Fruit fly (Drosophila melanogaster) whole organism, embryonic: ENCODE results near the gene Mco4.
A peak's percentile ranks its signal among the peaks of the same experiment; 100 is the strongest.

Source experiments
- Abd-B ChIP-seq: fragments of 200-800 bp; sonication (Bioruptor generic); optimal IDR thresholded peaks from 2 replicates; lab custom pipeline; 2018; ENCODE audit warnings: missing biosample characterization, mild to moderate bottlenecking, missing genetic modification characterization, moderate library complexity
- Awh ChIP-seq: fragments of 200-800 bp; sonication (Bioruptor generic); IDR thresholded peaks from 2 replicates; pipeline ENCODE4, ENCODE4 v1.3.6; 2022; ENCODE audit warnings: missing biosample characterization, missing genetic modification characterization
- B-H1 ChIP-seq: fragments of 200-800 bp; sonication (Bioruptor generic); IDR thresholded peaks from 3 replicates; pipeline ENCODE4 v1.3.6; 2022; ENCODE audit warnings: missing biosample characterization, missing genetic modification characterization
- CG10366 ChIP-seq: fragments of 200-800 bp; sonication (Bioruptor generic); IDR thresholded peaks from 2 replicates; pipeline ENCODE4 v1.3.6; 2022; ENCODE audit warnings: missing biosample characterization, missing genetic modification characterization
- CG10959 ChIP-seq: fragments of 200-800 bp; sonication (Bioruptor generic); IDR thresholded peaks from 2 replicates; pipeline ENCODE4 v1.3.6; 2022; ENCODE audit warnings: missing biosample characterization, missing genetic modification characterization
- CG11093 ChIP-seq: fragments of 200-800 bp; sonication (Bioruptor generic); IDR thresholded peaks from 3 replicates; pipeline ENCODE4 v1.3.6; 2022; ENCODE audit warnings: missing biosample characterization, missing genetic modification characterization
- CG11560 ChIP-seq: fragments of 200-800 bp; sonication (Bioruptor generic); IDR thresholded peaks from 3 replicates; pipeline ENCODE4 v1.3.6; 2022; ENCODE audit warnings: missing biosample characterization, missing genetic modification characterization
- CG12219 ChIP-seq: fragments of 200-800 bp; sonication (Bioruptor generic); optimal IDR thresholded peaks from 3 replicates; lab custom pipeline; 2018; ENCODE audit warnings: missing biosample characterization, mild to moderate bottlenecking, missing genetic modification characterization
- CG12659 ChIP-seq: fragments of 200-800 bp; sonication (Bioruptor generic); optimal IDR thresholded peaks from 3 replicates; lab custom pipeline; 2017; ENCODE audit warnings: mild to moderate bottlenecking, missing biosample characterization, missing genetic modification reagents, missing genetic modification characterization
- CG13775 ChIP-seq: fragments of 200-800 bp; sonication (Bioruptor generic); optimal IDR thresholded peaks from 3 replicates; lab custom pipeline; 2017; ENCODE audit warnings: missing biosample characterization, mild to moderate bottlenecking, missing genetic modification characterization
- CG14050 ChIP-seq: fragments of 200-800 bp; sonication (Bioruptor generic); IDR thresholded peaks from 3 replicates; pipeline ENCODE4 v1.3.6; 2022; ENCODE audit warnings: missing biosample characterization, missing genetic modification characterization
- CG16815 ChIP-seq: fragments of 200-800 bp; sonication (Bioruptor generic); optimal IDR thresholded peaks from 3 replicates; lab custom pipeline; 2017; ENCODE audit warnings: missing biosample characterization, mild to moderate bottlenecking, missing genetic modification characterization
- CG16863 ChIP-seq: fragments of 200-800 bp; sonication (Bioruptor generic); optimal IDR thresholded peaks from 3 replicates; lab custom pipeline; 2016; ENCODE audit warnings: missing biosample characterization, missing genetic modification characterization
- CG17612 ChIP-seq: fragments of 200-800 bp; sonication (Bioruptor generic); IDR thresholded peaks from 2 replicates; pipeline ENCODE4 v1.3.6; 2022; ENCODE audit warnings: missing biosample characterization, missing genetic modification characterization
- CG31441 ChIP-seq: fragments of 200-800 bp; sonication (Bioruptor generic); IDR thresholded peaks from 2 replicates; pipeline ENCODE4 v1.3.6; 2022; ENCODE audit warnings: missing biosample characterization, missing genetic modification characterization
- CG32532 ChIP-seq: fragments of 200-800 bp; sonication (Bioruptor generic); IDR thresholded peaks from 2 replicates; pipeline ENCODE4 v1.3.6; 2022; ENCODE audit warnings: missing biosample characterization, missing genetic modification characterization
- CG3726 ChIP-seq: fragments of 200-800 bp; sonication (Bioruptor generic); IDR thresholded peaks from 3 replicates; pipeline ENCODE4, ENCODE4 v1.3.6; 2022; ENCODE audit warnings: missing biosample characterization, missing genetic modification characterization
- CG4617 ChIP-seq: fragments of 200-800 bp; sonication (Bioruptor generic); optimal IDR thresholded peaks from 3 replicates; lab custom pipeline; 2016; ENCODE audit warnings: missing biosample characterization, missing genetic modification characterization, borderline replicate concordance
- CG5953 ChIP-seq: fragments of 200-800 bp; sonication (Bioruptor generic); IDR thresholded peaks from 2 replicates; pipeline ENCODE4 v1.3.6; 2022; ENCODE audit warnings: missing biosample characterization, missing genetic modification characterization
- CG6654 ChIP-seq: fragments of 200-800 bp; sonication (Bioruptor generic); optimal IDR thresholded peaks from 2 replicates; lab custom pipeline; 2017; ENCODE audit warnings: missing biosample characterization, mild to moderate bottlenecking, missing genetic modification characterization
- CG6854 ChIP-seq: fragments of 200-800 bp; sonication (Bioruptor generic); optimal IDR thresholded peaks from 3 replicates; lab custom pipeline; 2017; ENCODE audit warnings: missing biosample characterization, mild to moderate bottlenecking, missing genetic modification characterization
- CG7271 ChIP-seq: fragments of 200-800 bp; sonication (Bioruptor generic); optimal IDR thresholded peaks from 2 replicates; lab custom pipeline; 2018; ENCODE audit warnings: missing biosample characterization, mild to moderate bottlenecking, missing genetic modification characterization, moderate library complexity
- CG7372 ChIP-seq: fragments of 200-800 bp; sonication (Bioruptor generic); IDR thresholded peaks from 2 replicates; pipeline ENCODE4 v1.3.6; 2022; ENCODE audit warnings: missing biosample characterization, missing genetic modification characterization
- CG8281 ChIP-seq: fragments of 200-800 bp; sonication (Bioruptor generic); optimal IDR thresholded peaks from 2 replicates; lab custom pipeline; 2018; ENCODE audit warnings: missing biosample characterization, mild to moderate bottlenecking, missing genetic modification characterization, moderate library complexity
- CG8388 ChIP-seq: fragments of 200-800 bp; sonication (Bioruptor generic); optimal IDR thresholded peaks from 2 replicates; lab custom pipeline; 2019; ENCODE audit warnings: missing biosample characterization, mild to moderate bottlenecking, missing genetic modification characterization, moderate library complexity
- CG8765 ChIP-seq: fragments of 200-800 bp; sonication (Bioruptor generic); IDR thresholded peaks from 2 replicates; pipeline ENCODE4 v1.3.6; 2022; ENCODE audit warnings: missing biosample characterization, missing genetic modification characterization
- CG9215 ChIP-seq: fragments of 200-800 bp; sonication (Bioruptor generic); IDR thresholded peaks from 2 replicates; pipeline ENCODE4 v1.3.6; 2022; ENCODE audit warnings: missing biosample characterization, missing genetic modification characterization
- CTCF ChIP-seq: fragments of 200-800 bp; sonication (Bioruptor generic); optimal IDR thresholded peaks from 2 replicates; lab custom pipeline; 2017; ENCODE audit warnings: missing biosample characterization, mild to moderate bottlenecking, missing genetic modification characterization, moderate library complexity
- Drgx ChIP-seq: fragments of 200-800 bp; sonication (Bioruptor generic); IDR thresholded peaks from 2 replicates; pipeline ENCODE4 v1.3.6; 2022; ENCODE audit warnings: missing biosample characterization, missing genetic modification characterization
- E2f1 ChIP-seq: fragments of 200-800 bp; sonication (Bioruptor generic); IDR thresholded peaks from 2 replicates; pipeline ENCODE4 v1.3.6; 2022; ENCODE audit warnings: missing biosample characterization, missing genetic modification characterization
- E2f2 ChIP-seq: fragments of 200-800 bp; sonication (Bioruptor generic); IDR thresholded peaks from 2 replicates; pipeline ENCODE4 v1.3.6; 2022; ENCODE audit warnings: missing biosample characterization, missing genetic modification characterization
- H15 ChIP-seq: fragments of 200-800 bp; sonication (Bioruptor generic); IDR thresholded peaks from 3 replicates; pipeline ENCODE4 v1.3.6; 2022; ENCODE audit warnings: missing biosample characterization, missing genetic modification characterization
- Myb ChIP-seq: fragments of 200-800 bp; sonication (Bioruptor generic); optimal IDR thresholded peaks from 2 replicates; lab custom pipeline; 2016; ENCODE audit warnings: missing biosample characterization, missing genetic modification characterization
- Nf-YA ChIP-seq: fragments of 200-800 bp; sonication (Bioruptor generic); IDR thresholded peaks from 2 replicates; pipeline ENCODE4 v1.3.6; 2022; ENCODE audit warnings: missing biosample characterization, missing genetic modification characterization
- Nf-YB ChIP-seq: fragments of 200-800 bp; sonication (Bioruptor generic); optimal IDR thresholded peaks from 3 replicates; lab custom pipeline; 2019; ENCODE audit warnings: missing biosample characterization, mild to moderate bottlenecking, missing genetic modification characterization, moderate library complexity
- Optix ChIP-seq: fragments of 200-800 bp; sonication (Bioruptor generic); IDR thresholded peaks from 3 replicates; pipeline ENCODE4 v1.3.6; 2022; ENCODE audit warnings: missing biosample characterization, missing genetic modification characterization
- Stat92E ChIP-seq, 3 experiments: fragments of >200 bp in 2 of 3; fragments of 200-800 bp in 1 of 3; sonication (Bioruptor generic) in 1 of 3; optimal IDR thresholded peaks; 2 replicates each; lab custom pipeline; 2017 to 2019; ENCODE audit warnings: missing biosample characterization in 3 of 3, missing genetic modification characterization in 3 of 3, mild to moderate bottlenecking in 1 of 3, moderate library complexity in 1 of 3
- ato ChIP-seq: fragments of 200-800 bp; sonication (Bioruptor generic); IDR thresholded peaks from 2 replicates; pipeline ENCODE4 v1.3.6; 2022; ENCODE audit warnings: missing biosample characterization, missing genetic modification characterization; ENCODE audit not compliant: partially characterized antibody
- br ChIP-seq: fragments of >200 bp; optimal IDR thresholded peaks from 2 replicates; lab custom pipeline; 2017
- dan ChIP-seq: fragments of 200-800 bp; sonication (Bioruptor generic); IDR thresholded peaks from 2 replicates; pipeline ENCODE4 v1.3.6; 2022; ENCODE audit warnings: missing biosample characterization, missing genetic modification characterization
- emc ChIP-seq: fragments of 200-800 bp; sonication (Bioruptor generic); optimal IDR thresholded peaks from 2 replicates; lab custom pipeline; 2016; ENCODE audit warnings: missing biosample characterization, missing genetic modification characterization
- gce ChIP-seq: fragments of 200-800 bp; sonication (Bioruptor generic); IDR thresholded peaks from 3 replicates; pipeline ENCODE4 v1.3.6; 2022; ENCODE audit warnings: missing biosample characterization, missing genetic modification characterization
- gem ChIP-seq: fragments of 200-800 bp; sonication (Bioruptor generic); optimal IDR thresholded peaks from 2 replicates; lab custom pipeline; 2019; ENCODE audit warnings: missing biosample characterization, mild to moderate bottlenecking, missing genetic modification characterization, moderate library complexity
- gsb-n ChIP-seq: fragments of 200-800 bp; sonication (Bioruptor generic); optimal IDR thresholded peaks from 3 replicates; lab custom pipeline; 2018; ENCODE audit warnings: missing biosample characterization, mild to moderate bottlenecking, missing genetic modification characterization
- hbn ChIP-seq: fragments of 200-800 bp; sonication (Bioruptor generic); IDR thresholded peaks from 2 replicates; pipeline ENCODE4 v1.3.6; 2022; ENCODE audit warnings: missing biosample characterization, missing genetic modification characterization; ENCODE audit not compliant: partially characterized antibody
- hkb ChIP-seq, 2 experiments: fragments of 200-800 bp in 1 of 2; fragments of >200 bp in 1 of 2; sonication (Bioruptor generic) in 1 of 2; IDR thresholded peaks in 1 of 2; optimal IDR thresholded peaks in 1 of 2; 2 replicates each; pipeline versions ENCODE4 v1.3.6 to Lab custom; 2017 to 2022; ENCODE audit warnings: missing biosample characterization in 1 of 2, missing genetic modification characterization in 1 of 2
- pros ChIP-seq: fragments of 200-800 bp; sonication (Bioruptor generic); optimal IDR thresholded peaks from 3 replicates; lab custom pipeline; 2019; ENCODE audit warnings: missing biosample characterization, mild to moderate bottlenecking, missing genetic modification characterization, moderate library complexity
- so ChIP-seq: fragments of 200-800 bp; sonication (Bioruptor generic); IDR thresholded peaks from 3 replicates; pipeline ENCODE4 v1.3.6; 2022; ENCODE audit warnings: missing biosample characterization, missing genetic modification characterization
- toy ChIP-seq: fragments of 200-800 bp; sonication (Bioruptor generic); IDR thresholded peaks from 2 replicates; pipeline ENCODE4 v1.3.6; 2022; ENCODE audit warnings: missing biosample characterization, missing genetic modification characterization
- vfl ChIP-seq: fragments of 200-800 bp; sonication (Bioruptor generic); optimal IDR thresholded peaks from 2 replicates; lab custom pipeline; 2016; ENCODE audit warnings: missing biosample characterization, missing genetic modification characterization
- vvl ChIP-seq: fragments of 200-800 bp; sonication (Bioruptor generic); IDR thresholded peaks from 2 replicates; pipeline ENCODE4 v1.3.6; 2022; ENCODE audit warnings: missing biosample characterization, missing genetic modification characterization

Mco4 gene

dm6 chrX:17880269-17880889 lies 24.4 kb upstream of the Mco4 start (continued):
- TF ChIP-seq gem (tag; lab: Kevin White, UChicago) (peak; percentile 97), CG8281 (tag; lab: Kevin White, UChicago) (peak; percentile 85), pros (peak; percentile 58), B-H1 (GFP tag; lab: Robert Waterston, UW) (peak; percentile 93), CG7372 (peak; percentile 95), CG32532 (GFP tag; lab: Robert Waterston, UW) (peak; percentile 97), CG12659 (GFP tag; lab: Kevin White, UChicago) (peak; percentile 96), CG31441 (GFP tag; lab: Robert Waterston, UW) (peak; percentile 97), dan (GFP tag; lab: Robert Waterston, UW) (peak; percentile 45; the same call in 1 of the 2 replicates), CG13775 (GFP tag; lab: Kevin White, UChicago) (peak; percentile 88), gsb-n (tag; lab: Kevin White, UChicago) (peak; percentile 92), CG6854 (GFP tag; lab: Kevin White, UChicago) (peak; percentile 74), emc (GFP tag; lab: Kevin White, UChicago) (peak; percentile 79), Nf-YB (GFP tag; lab: Kevin White, UChicago) (peak; percentile 78), CG11560 (tag; lab: Robert Waterston, UW) (peak; percentile 89), vvl (GFP tag; lab: Robert Waterston, UW) (peak; percentile 98), CG16863 (GFP tag; lab: Kevin White, UChicago) (peak; percentile 95), CG16815 (GFP tag; lab: Kevin White, UChicago) (peak; percentile 92), Abd-B (GFP tag; lab: Kevin White, UChicago) (peak; percentile 99), CG8388 (GFP tag; lab: Kevin White, UChicago) (peak; percentile 92), CG3726 (GFP tag; lab: Robert Waterston, UW) (peak; percentile 91), CG6654 (peak; percentile 81), CG9215 (GFP tag; lab: Robert Waterston, UW) (peak; percentile 94), CTCF (GFP tag; lab: Kevin White, UChicago) (peak; percentile 66), CG10366 (GFP tag; lab: Robert Waterston, UW) (peak; percentile 96), Optix (GFP tag; lab: Robert Waterston, UW) (peak; percentile 92), gce (GFP tag; lab: Robert Waterston, UW) (peak; percentile 87), CG4617 (GFP tag; lab: Kevin White, UChicago) (peak; percentile 76), CG14050 (GFP tag; lab: Robert Waterston, UW) (peak; percentile 92), toy (GFP tag; lab: Robert Waterston, UW) (peak; percentile 91), CG11093 (GFP tag; lab: Robert Waterston, UW) (peak; percentile 92), E2f2 (GFP tag; lab: Robert Waterston, UW) (peak; percentile 80), so (GFP tag; lab: Robert Waterston, UW) (peak; percentile 95), Stat92E (GFP tag; optimal IDR thresholded peaks at IDR 0.05; lab: Kevin White, UChicago) (peak in 1 of 3 experiments; percentile 84), CG12219 (GFP tag; lab: Kevin White, UChicago) (peak; percentile 93), CG7271 (tag; lab: Kevin White, UChicago) (peak; percentile 9), E2f1 (peak; percentile 93), Myb (GFP tag; lab: Kevin White, UChicago) (peak; percentile 83), CG5953 (GFP tag; lab: Robert Waterston, UW) (peak; percentile 93), hbn (no peak), vfl (GFP tag; lab: Kevin White, UChicago) (peak; percentile 93), ato (GFP tag; lab: Robert Waterston, UW) (no peak), hkb (optimal IDR thresholded peaks at IDR 0.05; lab: Kevin White, UChicago) (no peak), hkb (GFP tag; IDR thresholded peaks at IDR 0.05; lab: Robert Waterston, UW) (peak; percentile 93), CG8765 (peak; percentile 83), Nf-YA (GFP tag; lab: Robert Waterston, UW) (peak; percentile 87), Drgx (peak; percentile 94), CG17612 (GFP tag; lab: Robert Waterston, UW) (peak; percentile 92), CG10959 (GFP tag; lab: Robert Waterston, UW) (peak; percentile 70), H15 (GFP tag; lab: Robert Waterston, UW) (peak; percentile 93), br (lab: Kevin White, UChicago) (no peak), Awh (peak; percentile 92)
